Fruit fly (Drosophila melanogaster) whole organism, embryonic: ENCODE measurements around the gene raw.

Experiments used
- Atf3 ChIP-seq: fragments of 200-800 bp; sonication (Bioruptor generic); optimal IDR thresholded peaks from 3 replicates; lab custom pipeline; 2016; ENCODE audit warnings: missing biosample characterization, missing genetic modification characterization
- Bteb2 ChIP-seq: fragments of 200-800 bp; sonication (Bioruptor generic); optimal IDR thresholded peaks from 2 replicates; lab custom pipeline; 2016; ENCODE audit warnings: missing biosample characterization, missing genetic modification characterization
- CG10147 ChIP-seq: fragments of 200-800 bp; sonication (Bioruptor generic); optimal IDR thresholded peaks from 2 replicates; lab custom pipeline; 2019; ENCODE audit warnings: missing biosample characterization, mild to moderate bottlenecking, missing genetic modification characterization, moderate library complexity
- CG10321 ChIP-seq: fragments of 200-800 bp; sonication (Bioruptor generic); IDR thresholded peaks from 2 replicates; pipeline ENCODE4 v1.3.6; 2022; ENCODE audit warnings: missing biosample characterization, missing genetic modification characterization
- CG11456 ChIP-seq: fragments of 200-800 bp; sonication (Bioruptor generic); IDR thresholded peaks from 3 replicates; pipeline ENCODE4 v1.3.6; 2022; ENCODE audit warnings: missing biosample characterization, missing genetic modification characterization
- CG12299 ChIP-seq: fragments of 200-800 bp; sonication (Bioruptor generic); optimal IDR thresholded peaks from 2 replicates; lab custom pipeline; 2018; ENCODE audit warnings: missing biosample characterization, mild to moderate bottlenecking, missing genetic modification characterization
- CG12744 ChIP-seq: fragments of 200-800 bp; sonication (Bioruptor generic); optimal IDR thresholded peaks from 2 replicates; lab custom pipeline; 2016; ENCODE audit warnings: missing biosample characterization, missing genetic modification characterization
- CG12942 ChIP-seq: fragments of 200-800 bp; sonication (Bioruptor generic); optimal IDR thresholded peaks from 3 replicates; lab custom pipeline; 2016; ENCODE audit warnings: missing biosample characterization, missing genetic modification characterization
- CG13424 ChIP-seq: fragments of 200-800 bp; sonication (Bioruptor generic); optimal IDR thresholded peaks from 2 replicates; lab custom pipeline; 2019; ENCODE audit warnings: missing biosample characterization, mild to moderate bottlenecking, missing genetic modification characterization, moderate library complexity
- CG14710 ChIP-seq: fragments of 200-800 bp; sonication (Bioruptor generic); optimal IDR thresholded peaks from 3 replicates; lab custom pipeline; 2019; ENCODE audit warnings: missing biosample characterization, mild to moderate bottlenecking, missing genetic modification characterization, moderate library complexity
- CG14965 ChIP-seq: fragments of 200-800 bp; sonication (Bioruptor generic); optimal IDR thresholded peaks from 2 replicates; lab custom pipeline; 2016; ENCODE audit warnings: missing biosample characterization, missing genetic modification characterization, borderline replicate concordance
- CG15514 ChIP-seq: fragments of 200-800 bp; sonication (Bioruptor generic); optimal IDR thresholded peaks from 3 replicates; lab custom pipeline; 2017; ENCODE audit warnings: missing biosample characterization, missing genetic modification characterization, mild to moderate bottlenecking, moderate library complexity, missing genetic modification reagents
- CG2120 ChIP-seq: fragments of 200-800 bp; sonication (Bioruptor generic); optimal IDR thresholded peaks from 3 replicates; lab custom pipeline; 2016; ENCODE audit warnings: missing biosample characterization, missing genetic modification characterization
- CG34224 ChIP-seq: fragments of 200-800 bp; sonication (Bioruptor generic); IDR thresholded peaks from 3 replicates; pipeline ENCODE4 v1.3.6; 2022; ENCODE audit warnings: missing biosample characterization, missing genetic modification characterization; ENCODE audit not compliant: partially characterized antibody
- CG4328 ChIP-seq: fragments of 200-800 bp; sonication (Bioruptor generic); optimal IDR thresholded peaks from 3 replicates; lab custom pipeline; 2017; ENCODE audit warnings: missing biosample characterization, missing genetic modification reagents, missing genetic modification characterization
- CG4424 ChIP-seq: fragments of 200-800 bp; sonication (Bioruptor generic); optimal IDR thresholded peaks from 3 replicates; lab custom pipeline; 2016; ENCODE audit warnings: missing biosample characterization, missing genetic modification characterization
- CG4707 ChIP-seq: fragments of 200-800 bp; sonication (Bioruptor generic); optimal IDR thresholded peaks from 2 replicates; lab custom pipeline; 2018; ENCODE audit warnings: missing biosample characterization, mild to moderate bottlenecking, missing genetic modification characterization, moderate library complexity
- CG4820 ChIP-seq: fragments of 200-800 bp; sonication (Bioruptor generic); optimal IDR thresholded peaks from 3 replicates; lab custom pipeline; 2016; ENCODE audit warnings: missing biosample characterization, missing genetic modification characterization
- CG6175 ChIP-seq: fragments of 200-800 bp; sonication (Bioruptor generic); IDR thresholded peaks from 3 replicates; pipeline ENCODE4 v1.3.6; 2022; ENCODE audit warnings: missing biosample characterization, missing genetic modification characterization
- CG6654 ChIP-seq: fragments of 200-800 bp; sonication (Bioruptor generic); optimal IDR thresholded peaks from 2 replicates; lab custom pipeline; 2017; ENCODE audit warnings: missing biosample characterization, mild to moderate bottlenecking, missing genetic modification characterization
- CG8290 ChIP-seq, 3 experiments: fragments of 200-800 bp; sonication (Bioruptor generic); optimal IDR thresholded peaks; 2 replicates each; lab custom pipeline; 2016 to 2019; ENCODE audit warnings: missing biosample characterization in 3 of 3, missing genetic modification characterization in 3 of 3, mild to moderate bottlenecking in 2 of 3, moderate library complexity in 1 of 3
- CG8944 ChIP-seq: fragments of 200-800 bp; sonication (Bioruptor generic); optimal IDR thresholded peaks from 3 replicates; lab custom pipeline; 2016; ENCODE audit warnings: missing biosample characterization, missing genetic modification characterization
- CG9817 ChIP-seq: fragments of 200-800 bp; sonication (Bioruptor generic); optimal IDR thresholded peaks from 2 replicates; lab custom pipeline; 2018; ENCODE audit warnings: missing biosample characterization, mild to moderate bottlenecking, missing genetic modification characterization, moderate library complexity
- CG9932 ChIP-seq: fragments of 200-800 bp; sonication (Bioruptor generic); IDR thresholded peaks from 2 replicates; pipeline ENCODE4 v1.3.6; 2022; ENCODE audit warnings: missing biosample characterization, missing genetic modification characterization
- CkIIα-i1 ChIP-seq: fragments of 200-800 bp; sonication (Bioruptor generic); IDR thresholded peaks from 2 replicates; pipeline ENCODE4 v1.3.6; 2022; ENCODE audit warnings: missing biosample characterization, missing genetic modification characterization
- Dfd ChIP-seq, 2 experiments: fragments of >200 bp; optimal IDR thresholded peaks; 2 replicates each; lab custom pipeline; 2017; ENCODE audit warnings: missing biosample characterization in 2 of 2, missing genetic modification characterization in 2 of 2
- HmgD ChIP-seq: fragments of 200-800 bp; sonication (Bioruptor generic); optimal IDR thresholded peaks from 3 replicates; lab custom pipeline; 2016; ENCODE audit warnings: missing biosample characterization, missing genetic modification characterization
- MBD-R2 ChIP-seq: fragments of 200-800 bp; sonication (Bioruptor generic); IDR thresholded peaks from 2 replicates; pipeline ENCODE4 v1.3.6; 2022; ENCODE audit warnings: missing biosample characterization, missing genetic modification characterization
- NC2β ChIP-seq: fragments of 200-800 bp; sonication (Bioruptor generic); optimal IDR thresholded peaks from 2 replicates; lab custom pipeline; 2016; ENCODE audit warnings: missing biosample characterization, missing genetic modification characterization
- bbx ChIP-seq: fragments of 200-800 bp; sonication (Bioruptor generic); IDR thresholded peaks from 2 replicates; pipeline ENCODE4 v1.3.6; 2022; ENCODE audit warnings: missing biosample characterization, missing genetic modification characterization; ENCODE audit not compliant: partially characterized antibody
- bcd ChIP-seq: fragments of 200-800 bp; sonication (Bioruptor generic); optimal IDR thresholded peaks from 2 replicates; lab custom pipeline; 2017; ENCODE audit warnings: missing biosample characterization, mild to moderate bottlenecking, missing genetic modification characterization
- cad ChIP-seq: fragments of >200 bp; optimal IDR thresholded peaks from 2 replicates; lab custom pipeline; 2017; ENCODE audit warnings: missing biosample characterization, missing genetic modification characterization
- chif ChIP-seq, 2 experiments: fragments of 200-800 bp; sonication (Bioruptor generic); optimal IDR thresholded peaks; 3 replicates each; lab custom pipeline; 2016; ENCODE audit warnings: missing biosample characterization in 2 of 2, missing genetic modification characterization in 2 of 2
- ewg ChIP-seq: fragments of 200-800 bp; sonication (Bioruptor generic); optimal IDR thresholded peaks from 3 replicates; lab custom pipeline; 2017; ENCODE audit warnings: mild to moderate bottlenecking, missing biosample characterization, missing genetic modification reagents, missing genetic modification characterization
- exex ChIP-seq: fragments of 200-800 bp; sonication (Bioruptor generic); optimal IDR thresholded peaks from 4 replicates; lab custom pipeline; 2018; ENCODE audit warnings: missing biosample characterization, mild to moderate bottlenecking, missing genetic modification characterization, moderate library complexity
- gfzf ChIP-seq: fragments of 200-800 bp; sonication (Bioruptor generic); optimal IDR thresholded peaks from 2 replicates; lab custom pipeline; 2016; ENCODE audit warnings: missing biosample characterization, mild to moderate bottlenecking, missing genetic modification characterization, moderate library complexity
- h ChIP-seq: fragments of >200 bp; optimal IDR thresholded peaks from 2 replicates; lab custom pipeline; 2017
- ken ChIP-seq: fragments of 200-800 bp; sonication (Bioruptor generic); IDR thresholded peaks from 3 replicates; pipeline ENCODE4 v1.3.6; 2022; ENCODE audit warnings: missing biosample characterization, missing genetic modification characterization
- maf-S ChIP-seq: fragments of 200-800 bp; sonication (Bioruptor generic); optimal IDR thresholded peaks from 2 replicates; lab custom pipeline; 2016; ENCODE audit warnings: missing biosample characterization, missing genetic modification characterization
- nerfin-2 ChIP-seq: fragments of 200-800 bp; sonication (Bioruptor generic); IDR thresholded peaks from 2 replicates; pipeline ENCODE4 v1.3.6; 2022; ENCODE audit warnings: missing biosample characterization, missing genetic modification characterization; ENCODE audit not compliant: partially characterized antibody
- nmo ChIP-seq: fragments of 200-800 bp; sonication (Bioruptor generic); optimal IDR thresholded peaks from 2 replicates; lab custom pipeline; 2018; ENCODE audit warnings: missing biosample characterization, mild to moderate bottlenecking, missing genetic modification characterization, moderate library complexity
- onecut ChIP-seq: fragments of 200-800 bp; sonication (Bioruptor generic); IDR thresholded peaks from 2 replicates; pipeline ENCODE4 v1.3.6; 2022; ENCODE audit warnings: missing biosample characterization, missing genetic modification characterization
- ranshi ChIP-seq: fragments of 200-800 bp; sonication (Bioruptor generic); IDR thresholded peaks from 2 replicates; pipeline ENCODE4 v1.3.6; 2022; ENCODE audit warnings: missing biosample characterization, missing genetic modification characterization
- sc ChIP-seq, 3 experiments: fragments of >200 bp in 2 of 3; fragments of 200-800 bp in 1 of 3; sonication (Bioruptor generic) in 1 of 3; optimal IDR thresholded peaks; 2 replicates in 2 of 3; 3 replicates in 1 of 3; lab custom pipeline; 2017; ENCODE audit warnings: mild to moderate bottlenecking in 1 of 3, missing biosample characterization in 1 of 3, missing genetic modification characterization in 1 of 3, missing genetic modification reagents in 1 of 3
- shn ChIP-seq: fragments of 200-800 bp; sonication (Bioruptor generic); optimal IDR thresholded peaks from 3 replicates; lab custom pipeline; 2016; ENCODE audit warnings: missing biosample characterization, missing genetic modification characterization
- sim ChIP-seq: fragments of 200-800 bp; sonication (Bioruptor generic); IDR thresholded peaks from 2 replicates; pipeline ENCODE4 v1.3.6; 2022; ENCODE audit warnings: missing biosample characterization, missing genetic modification characterization
- sna ChIP-seq: fragments of 200-800 bp; sonication (Bioruptor generic); IDR thresholded peaks from 2 replicates; pipeline ENCODE4 v1.3.6; 2022; ENCODE audit warnings: missing biosample characterization, missing genetic modification characterization; ENCODE audit not compliant: partially characterized antibody
- stc ChIP-seq: fragments of 200-800 bp; sonication (Bioruptor generic); IDR thresholded peaks from 2 replicates; pipeline ENCODE4 v1.3.6; 2022; ENCODE audit warnings: missing biosample characterization, missing genetic modification characterization
- usp ChIP-seq: fragments of >200 bp; optimal IDR thresholded peaks from 2 replicates; lab custom pipeline; 2017; ENCODE audit warnings: missing biosample characterization, missing genetic modification characterization
- zen ChIP-seq: fragments of 200-800 bp; sonication (Bioruptor generic); optimal IDR thresholded peaks from 3 replicates; lab custom pipeline; 2018; ENCODE audit warnings: missing biosample characterization, mild to moderate bottlenecking, missing genetic modification characterization, moderate library complexity

raw gene

DNA sequence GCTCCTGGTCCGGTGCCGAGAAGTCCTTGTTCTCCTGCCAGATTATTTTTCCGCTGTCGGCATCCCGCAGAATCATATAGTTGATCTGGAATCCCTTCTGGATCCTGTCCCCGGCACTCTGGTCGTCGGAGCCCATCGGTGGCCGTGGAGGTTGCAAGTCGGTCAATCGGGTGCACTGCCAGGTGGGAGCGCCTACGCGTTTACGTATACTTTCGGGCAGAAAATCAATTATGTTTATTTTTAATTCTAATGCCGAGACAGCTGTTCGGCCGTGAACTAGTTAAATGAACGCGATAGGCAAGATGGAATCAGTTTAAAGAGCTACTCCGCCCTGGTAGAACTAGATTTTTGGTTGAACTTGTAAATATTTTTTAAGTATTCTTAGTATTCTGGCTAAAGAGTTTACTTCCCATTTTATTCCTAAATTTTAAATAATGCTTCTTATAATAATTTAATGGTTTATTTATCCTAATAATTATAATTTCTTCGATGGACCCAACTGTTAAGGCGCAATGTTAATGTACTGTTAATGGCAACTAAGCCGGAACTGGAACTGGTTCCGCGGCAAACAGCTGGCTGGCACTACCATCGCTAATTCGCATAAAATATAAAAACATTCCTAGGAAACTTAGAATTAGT is 54.7 kb downstream of the raw start, which contains the start of the genes PrBP and Trs23 (continued):
- TF ChIP-seq sna (GFP tag; lab: Robert Waterston, UW) (no peak), ewg (GFP tag; lab: Kevin White, UChicago) (no peak), CG6175 (no peak), CG14710 (tag; lab: Kevin White, UChicago) (peak; percentile 34), HmgD (no peak), CG12744 (GFP tag; lab: Kevin White, UChicago) (no peak), Bteb2 (GFP tag; lab: Kevin White, UChicago) (no peak), usp (GFP tag; lab: Kevin White, UChicago) (no peak), CG8290 (GFP tag; optimal IDR thresholded peaks at IDR 0.05; lab: Kevin White, UChicago) (no peak), CG8290 (tag; optimal IDR thresholded peaks at IDR 0.05; lab: Kevin White, UChicago) (no peak), CG4707 (no peak), nmo (GFP tag; lab: Kevin White, UChicago) (no peak), CG2120 (GFP tag; lab: Kevin White, UChicago) (no peak), CG15514 (GFP tag; lab: Kevin White, UChicago) (peak; percentile 100), maf-S (no peak), CG8944 (GFP tag; lab: Kevin White, UChicago) (no peak), h (no peak), Atf3 (GFP tag; lab: Kevin White, UChicago) (no peak), MBD-R2 (GFP tag; lab: Robert Waterston, UW) (peak; percentile 38; the same call in 1 of the 2 replicates), CG34224 (GFP tag; lab: Robert Waterston, UW) (peak; percentile 33; the same call in 1 of the 3 replicates), CG9817 (tag; lab: Kevin White, UChicago) (no peak), CG10321 (GFP tag; lab: Robert Waterston, UW) (no peak), CG13424 (no peak), sim (GFP tag; lab: Robert Waterston, UW) (no peak), CG10147 (GFP tag; lab: Kevin White, UChicago) (no peak), shn (GFP tag; lab: Kevin White, UChicago) (no peak), ken (GFP tag; lab: Robert Waterston, UW) (no peak), CG9932 (GFP tag; lab: Robert Waterston, UW) (no peak), Dfd (GFP tag; optimal IDR thresholded peaks at IDR 0.05; lab: Kevin White, UChicago) (no peak), sc (optimal IDR thresholded peaks at IDR 0.05; lab: Kevin White, UChicago) (no peak), sc (GFP tag; optimal IDR thresholded peaks at IDR 0.05; lab: Kevin White, UChicago) (no peak), onecut (peak; percentile 54), CkIIα-i1 (GFP tag; lab: Robert Waterston, UW) (no peak), gfzf (GFP tag; lab: Kevin White, UChicago) (no peak), CG4820 (GFP tag; lab: Kevin White, UChicago) (no peak), stc (GFP tag; lab: Robert Waterston, UW) (no peak), CG6654 (no peak), exex (tag; lab: Kevin White, UChicago) (no peak), zen (tag; lab: Kevin White, UChicago) (no peak), bbx (GFP tag; lab: Robert Waterston, UW) (no peak), NC2β (no peak), CG11456 (GFP tag; lab: Robert Waterston, UW) (no peak), cad (GFP tag; lab: Kevin White, UChicago) (no peak), CG14965 (GFP tag; lab: Kevin White, UChicago) (no peak), nerfin-2 (GFP tag; lab: Robert Waterston, UW) (no peak), bcd (GFP tag; lab: Kevin White, UChicago) (no peak), CG4424 (no peak), ranshi (GFP tag; lab: Robert Waterston, UW) (no peak), chif (GFP tag; optimal IDR thresholded peaks at IDR 0.05; lab: Kevin White, UChicago) (no peak), CG12942 (GFP tag; lab: Kevin White, UChicago) (no peak), CG12299 (tag; lab: Kevin White, UChicago) (no peak), CG4328 (GFP tag; lab: Kevin White, UChicago) (no peak)
